Worm (Caenorhabditis elegans): Measurements from ENCODE around the gene srz-9.
"Not testable (repeated sequence)": the region's sequence is repeated elsewhere in the genome, so short reads cannot be mapped to it uniquely, and the experiment has no call there.

Gene srz-9

ce11 chrIII:1258358-1258757 lies 5.4 kb upstream of the srz-9 start, which contains the start of gene fbxa-78:
fbxa-78 (minus strand) TSS chrIII:1258458.
- TF ChIP-seq Y67H2A.10 (GFP tag; conservative IDR thresholded peaks at IDR 0.05); lin-40 (tag; optimal IDR thresholded peaks at IDR 0.05); bed-2 (GFP tag; IDR thresholded peaks at IDR 0.05): not testable (repeated sequence)

ce11 chrIII:1260304-1260703 lies 3.5 kb upstream of the srz-9 start:
- TF ChIP-seq egrh-3 (GFP tag; IDR thresholded peaks at IDR 0.05): peak; percentile 98

DNA sequence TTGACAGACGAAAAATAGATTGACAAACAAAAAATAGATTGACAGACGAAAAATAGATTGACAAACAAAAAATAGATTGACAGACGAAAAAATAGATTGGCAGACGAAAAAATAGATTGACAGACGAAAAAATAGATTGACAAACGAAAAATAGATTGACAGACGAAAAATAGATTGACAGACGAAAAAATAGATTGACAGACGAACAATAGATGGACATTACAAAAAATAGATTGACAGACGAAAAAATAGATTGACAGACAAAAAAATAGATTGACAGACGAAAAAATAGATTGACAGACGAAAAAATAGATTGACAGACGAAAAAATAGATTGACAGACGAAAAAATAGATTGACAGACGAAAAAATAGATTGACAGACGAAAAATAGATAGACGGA lies 2.6 kb upstream of the srz-9 start:
- peak; percentile 9; the same call in 1 of the 2 replicates for TF ChIP-seq ceh-91 (GFP tag; IDR thresholded peaks at IDR 0.05)
- peak; percentile 93; the same call in 1 of the 2 replicates for TF ChIP-seq Y53F4B.3 (GFP tag; IDR thresholded peaks at IDR 0.05)
- peak; percentile 20 for TF ChIP-seq egrh-3 (GFP tag; IDR thresholded peaks at IDR 0.05)

- not testable (repeated sequence) for TF ChIP-seq nhr-120, bed-1, D2030.7 (GFP tag; IDR thresholded peaks at IDR 0.05)
Observed at ce11 chrIII:1266799-1267198, 3.0 kb downstream of the srz-9 start, which contains the start of gene fbxa-151. fbxa-151 (minus strand) TSS chrIII:1266899.

ce11 chrIII:1269156-1269555 lies 5.4 kb downstream of the srz-9 start, which contains the start of gene fbxa-32:
fbxa-32 (minus strand) TSS chrIII:1269256.
- peak; percentile 36 for TF ChIP-seq nhr-80 (tag; optimal IDR thresholded peaks at IDR 0.05)
- TF ChIP-seq F57A8.1 (GFP tag; optimal IDR thresholded peaks at IDR 0.05): no peak
- TF ChIP-seq repo-1 (tag; optimal IDR thresholded peaks at IDR 0.05): no peak

DNA sequence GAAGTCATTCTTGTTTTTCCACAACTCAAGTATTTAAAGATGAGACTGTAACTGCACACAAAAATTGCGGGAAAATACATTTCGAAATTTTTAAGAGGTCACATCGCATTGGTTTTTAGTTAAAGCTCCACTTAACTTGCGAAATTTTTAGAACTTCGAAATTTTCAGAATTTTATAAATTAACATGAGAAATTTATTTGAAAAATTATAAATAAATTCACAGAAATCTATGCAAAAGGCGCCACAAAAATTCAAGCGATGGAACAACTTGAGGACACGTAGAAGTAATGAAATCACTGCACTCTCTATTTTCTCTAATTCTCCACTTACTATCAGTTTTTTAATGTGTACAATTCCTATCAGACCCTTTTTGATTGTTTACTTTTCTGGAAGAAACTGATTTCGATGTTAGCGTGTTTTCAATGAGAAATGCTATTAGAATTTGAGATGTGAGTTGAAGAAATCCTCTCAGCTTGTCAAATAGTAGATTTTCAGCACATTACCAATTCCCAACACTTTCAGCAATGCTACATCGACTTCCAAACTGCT lies 7.7 kb downstream of the srz-9 start, which contains the start of gene fbxa-31:
fbxa-31 (minus strand) TSS at position 51 of the 549 bp plus-strand sequence.
- TF ChIP-seq die-1 (tag; optimal IDR thresholded peaks at IDR 0.05) (no peak), nhr-80 (tag; optimal IDR thresholded peaks at IDR 0.05) (peak; percentile 45), cebp-1 (GFP tag; IDR thresholded peaks at IDR 0.05) (no peak), cebp-1 (tag; optimal IDR thresholded peaks at IDR 0.05) (peak; percentile 23)

- TF ChIP-seq ceh-91 (GFP tag; IDR thresholded peaks at IDR 0.05) (no peak), lin-54 (GFP tag; optimal IDR thresholded peaks at IDR 0.05) (no peak), ceh-40 (GFP tag; IDR thresholded peaks at IDR 0.05) (no peak), nfya-1 (tag; optimal IDR thresholded peaks at IDR 0.05; ENCODE audit: borderline replicate concordance, insufficient read depth) (no peak), nhr-80 (tag; optimal IDR thresholded peaks at IDR 0.05) (peak; percentile 30), unc-130 (GFP tag; optimal IDR thresholded peaks at IDR 0.05) (no peak), aptf-3 (GFP tag; IDR thresholded peaks at IDR 0.05) (no peak), Y56A3A.18 (GFP tag; IDR thresholded peaks at IDR 0.05) (no peak)
Observed at ce11 chrIII:1273655-1274328, 10.0 kb downstream of the srz-9 start, which contains the start of gene fbxa-29. fbxa-29 (minus strand) TSS chrIII:1273705.

DNA sequence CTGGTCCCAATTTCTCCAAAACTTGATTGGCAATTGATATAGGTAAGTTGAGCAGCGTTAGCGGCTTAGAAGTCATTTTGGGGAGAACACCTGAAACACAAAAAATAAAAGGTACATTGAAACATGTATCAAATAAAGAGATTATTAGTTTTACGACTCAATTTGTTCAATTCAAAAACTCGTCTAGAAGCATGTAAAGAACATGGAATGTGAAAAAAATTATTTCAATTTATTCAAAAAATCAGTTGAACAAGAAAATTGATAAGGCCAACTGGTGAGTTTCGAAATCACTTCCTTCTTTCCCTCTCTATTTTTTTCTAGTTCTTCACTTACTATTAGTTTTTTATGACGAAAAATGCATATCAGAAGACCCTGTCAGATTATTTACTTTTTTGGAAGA lies 11.7 kb downstream of the srz-9 start, which contains the start of gene fbxa-30:
fbxa-30 (minus strand) TSS at position 101 of the 400 bp plus-strand sequence.
- TF ChIP-seq nfya-2 (GFP tag; IDR thresholded peaks at IDR 0.05): no peak
- no peak for TF ChIP-seq B0035.1 (tag; optimal IDR thresholded peaks at IDR 0.05)
- TF ChIP-seq ceh-100 (GFP tag; IDR thresholded peaks at IDR 0.05): no peak
- TF ChIP-seq nhr-80 (tag; optimal IDR thresholded peaks at IDR 0.05): peak; percentile 5
- TF ChIP-seq ztf-18 (tag; optimal IDR thresholded peaks at IDR 0.05): no peak
- TF ChIP-seq cebp-1 (GFP tag; IDR thresholded peaks at IDR 0.05): no peak
- TF ChIP-seq cebp-1 (tag; optimal IDR thresholded peaks at IDR 0.05): peak; percentile 57
- no peak for TF ChIP-seq hlh-12 (tag; optimal IDR thresholded peaks at IDR 0.05)
- TF ChIP-seq ceh-91 (GFP tag; IDR thresholded peaks at IDR 0.05): no peak
- TF ChIP-seq lsy-27 (tag; optimal IDR thresholded peaks at IDR 0.05; ENCODE audit: borderline replicate concordance, insufficient read depth): no peak
